Worm (Caenorhabditis elegans) whole organism, young adult: Measurements from ENCODE around the gene ZK686.6.

Source experiments
- B0019.2 ChIP-seq: fragments of 200-800 bp; sonication (Bioruptor generic); conservative IDR thresholded peaks from 2 replicates; pipeline ENCODE4 v1.3.6; 2022; ENCODE audit warnings: missing genetic modification reagents, missing genetic modification characterization, missing compliant biosample characterization
- B0261.1 ChIP-seq: sonication (generic microtip); optimal IDR thresholded peaks from 2 replicates; lab custom pipeline; 2016; ENCODE audit warnings: mild to moderate bottlenecking, missing genetic modification characterization, moderate library complexity, missing compliant biosample characterization
- D2030.7 ChIP-seq: fragments of 200-800 bp; sonication (Bioruptor generic); IDR thresholded peaks from 2 replicates; pipeline ENCODE4 v1.3.6; 2022; ENCODE audit warnings: missing genetic modification reagents, missing genetic modification characterization, missing compliant biosample characterization
- F23B12.7 ChIP-seq: sonication (generic microtip); optimal IDR thresholded peaks from 2 replicates; lab custom pipeline; 2017; ENCODE audit warnings: missing genetic modification characterization, mild to moderate bottlenecking, missing compliant biosample characterization, antibody characterized with exemption, moderate library complexity; ENCODE audit not compliant: insufficient read depth
- F37B4.10 ChIP-seq: fragments of 200-800 bp; sonication (Bioruptor generic); IDR thresholded peaks from 2 replicates; pipeline ENCODE4 v1.3.6; 2022; ENCODE audit warnings: missing genetic modification characterization, missing compliant biosample characterization
- F49E8.2 ChIP-seq: sonication (generic microtip); optimal IDR thresholded peaks from 3 replicates; lab custom pipeline; 2017; ENCODE audit warnings: missing genetic modification characterization, mild to moderate bottlenecking, missing compliant biosample characterization, antibody characterized with exemption, moderate library complexity; ENCODE audit not compliant: insufficient read depth
- F57A8.1 ChIP-seq: fragments of 200-800 bp; sonication (Bioruptor generic); optimal IDR thresholded peaks from 2 replicates; lab custom pipeline; 2018; ENCODE audit warnings: mild to moderate bottlenecking, missing genetic modification characterization, moderate library complexity, missing compliant biosample characterization
- K12H6.12 ChIP-seq: fragments of 200-800 bp; sonication (Bioruptor generic); optimal IDR thresholded peaks from 2 replicates; lab custom pipeline; 2018; ENCODE audit warnings: mild to moderate bottlenecking, missing genetic modification characterization, missing compliant biosample characterization
- T26A5.8 ChIP-seq: sonication (generic microtip); optimal IDR thresholded peaks from 2 replicates; lab custom pipeline; 2016; ENCODE audit warnings: missing genetic modification characterization, missing compliant biosample characterization
- Y53F4B.3 ChIP-seq: fragments of 200-800 bp; sonication (Bioruptor generic); IDR thresholded peaks from 2 replicates; pipeline ENCODE4 v1.3.6; 2022; ENCODE audit warnings: missing genetic modification reagents, missing genetic modification characterization, missing compliant biosample characterization
- Y79H2A.3 ChIP-seq: fragments of 200-800 bp; sonication (Bioruptor generic); conservative IDR thresholded peaks from 2 replicates; pipeline ENCODE4 v1.3.6; 2022; ENCODE audit warnings: missing genetic modification reagents, missing genetic modification characterization, missing compliant biosample characterization
- ZK185.1 ChIP-seq: sonication (generic microtip); optimal IDR thresholded peaks from 2 replicates; lab custom pipeline; 2016; ENCODE audit warnings: mild to moderate bottlenecking, missing genetic modification characterization, missing compliant biosample characterization; ENCODE audit not compliant: poor library complexity, severe bottlenecking
- akir-1 ChIP-seq: fragments of 200-800 bp; sonication (Bioruptor generic); optimal IDR thresholded peaks from 2 replicates; lab custom pipeline; 2018; ENCODE audit warnings: mild to moderate bottlenecking, missing genetic modification characterization, moderate library complexity, missing compliant biosample characterization
- aptf-2 ChIP-seq: fragments of 200-800 bp; sonication (Bioruptor generic); conservative IDR thresholded peaks from 2 replicates; pipeline ENCODE4 v1.3.6; 2022; ENCODE audit warnings: missing genetic modification reagents, missing genetic modification characterization, missing compliant biosample characterization
- athp-1 ChIP-seq: sonication (generic microtip); optimal IDR thresholded peaks from 2 replicates; lab custom pipeline; 2017; ENCODE audit warnings: mild to moderate bottlenecking, missing genetic modification characterization, missing compliant biosample characterization
- attf-3 ChIP-seq: fragments of 200-800 bp; sonication (Bioruptor generic); conservative IDR thresholded peaks from 2 replicates; pipeline ENCODE4 v1.3.6; 2022; ENCODE audit warnings: missing genetic modification reagents, missing genetic modification characterization, missing compliant biosample characterization
- bed-1 ChIP-seq: fragments of 200-800 bp; sonication (Bioruptor generic); IDR thresholded peaks from 2 replicates; pipeline ENCODE4 v1.3.6; 2022; ENCODE audit warnings: missing genetic modification reagents, missing genetic modification characterization, missing compliant biosample characterization
- ccch-3 ChIP-seq: fragments of 200-800 bp; sonication (Bioruptor generic); optimal IDR thresholded peaks from 2 replicates; lab custom pipeline; 2018; ENCODE audit warnings: mild to moderate bottlenecking, missing genetic modification characterization, missing compliant biosample characterization
- ceh-79 ChIP-seq: sonication (generic microtip); optimal IDR thresholded peaks from 2 replicates; lab custom pipeline; 2017; ENCODE audit warnings: mild to moderate bottlenecking, missing genetic modification characterization, missing compliant biosample characterization
- dox-1 ChIP-seq: fragments of 200-800 bp; sonication (Bioruptor generic); IDR thresholded peaks from 2 replicates; pipeline ENCODE4 v1.3.6; 2022; ENCODE audit warnings: missing genetic modification reagents, missing genetic modification characterization, missing compliant biosample characterization
- ets-4 ChIP-seq: fragments of 200-800 bp; sonication (Bioruptor generic); optimal IDR thresholded peaks from 2 replicates; lab custom pipeline; 2018; ENCODE audit warnings: mild to moderate bottlenecking, missing genetic modification characterization, missing compliant biosample characterization
- fkh-3 ChIP-seq: sonication (generic microtip); optimal IDR thresholded peaks from 2 replicates; lab custom pipeline; 2016; ENCODE audit warnings: mild to moderate bottlenecking, missing genetic modification characterization, missing compliant biosample characterization
- him-1 ChIP-seq: sonication (generic microtip); optimal IDR thresholded peaks from 2 replicates; lab custom pipeline; 2016; ENCODE audit warnings: missing genotype, missing genetic modification reagents, missing genetic modification characterization, missing compliant biosample characterization
- hlh-26 ChIP-seq: fragments of 200-800 bp; sonication (Bioruptor generic); conservative IDR thresholded peaks from 2 replicates; pipeline ENCODE4 v1.3.6; 2022; ENCODE audit warnings: missing genetic modification reagents, missing genetic modification characterization, missing compliant biosample characterization
- hsf-1 ChIP-seq: fragments of 200-800 bp; sonication (Bioruptor generic); IDR thresholded peaks from 2 replicates; pipeline ENCODE4 v1.3.6; 2022; ENCODE audit warnings: missing genetic modification reagents, missing genetic modification characterization, missing compliant biosample characterization
- lin-26 ChIP-seq: fragments of 200-800 bp; sonication (Bioruptor generic); IDR thresholded peaks from 2 replicates; pipeline ENCODE4 v1.3.6; 2022; ENCODE audit warnings: missing genetic modification reagents, missing genetic modification characterization, missing compliant biosample characterization
- lin-40 ChIP-seq: sonication (generic microtip); optimal IDR thresholded peaks from 2 replicates; lab custom pipeline; 2016; ENCODE audit warnings: missing genetic modification characterization, mild to moderate bottlenecking, missing compliant biosample characterization, missing genotype, missing genetic modification reagents
- lin-54 ChIP-seq: fragments of 200-800 bp; sonication (Bioruptor generic); optimal IDR thresholded peaks from 2 replicates; lab custom pipeline; 2018; ENCODE audit warnings: mild to moderate bottlenecking, missing genetic modification characterization, missing compliant biosample characterization
- madf-3 ChIP-seq: fragments of 200-800 bp; sonication (Bioruptor generic); IDR thresholded peaks from 2 replicates; pipeline ENCODE4 v1.3.6; 2022; ENCODE audit warnings: missing genetic modification reagents, missing genetic modification characterization, missing compliant biosample characterization
- nhr-120 ChIP-seq: fragments of 200-800 bp; sonication (Bioruptor generic); IDR thresholded peaks from 2 replicates; pipeline ENCODE4 v1.3.6; 2022; ENCODE audit warnings: missing genetic modification characterization, missing compliant biosample characterization
- sea-2 ChIP-seq: fragments of 200-800 bp; sonication (Bioruptor generic); IDR thresholded peaks from 2 replicates; pipeline ENCODE4 v1.3.6; 2022; ENCODE audit warnings: missing genetic modification characterization, missing compliant biosample characterization
- snpc-1.1 ChIP-seq: sonication (generic microtip); optimal IDR thresholded peaks from 2 replicates; lab custom pipeline; 2017; ENCODE audit warnings: missing genetic modification characterization, mild to moderate bottlenecking, missing compliant biosample characterization, antibody characterized with exemption, moderate library complexity, missing genotype, missing genetic modification reagents; ENCODE audit not compliant: insufficient read depth
- sptf-2 ChIP-seq: fragments of 200-800 bp; sonication (Bioruptor generic); optimal IDR thresholded peaks from 2 replicates; lab custom pipeline; 2018; ENCODE audit warnings: mild to moderate bottlenecking, missing genetic modification characterization, missing compliant biosample characterization
- unc-130 ChIP-seq: sonication (generic microtip); optimal IDR thresholded peaks from 2 replicates; lab custom pipeline; 2016; ENCODE audit warnings: missing genetic modification reagents, missing genetic modification characterization, missing compliant biosample characterization
- unc-62 ChIP-seq: fragments of 150-350 bp; optimal IDR thresholded peaks from 2 replicates; lab custom pipeline; 2014; ENCODE audit warnings: missing biosample characterization, missing genetic modification reagents, missing genetic modification characterization
- zim-3 ChIP-seq: sonication (generic microtip); optimal IDR thresholded peaks from 2 replicates; lab custom pipeline; 2017; ENCODE audit warnings: mild to moderate bottlenecking, missing genetic modification characterization, moderate library complexity, missing compliant biosample characterization
- ztf-18 ChIP-seq: sonication (generic microtip); optimal IDR thresholded peaks from 2 replicates; lab custom pipeline; 2016; ENCODE audit warnings: missing genotype, mild to moderate bottlenecking, missing genetic modification characterization, missing compliant biosample characterization
- ztf-22 ChIP-seq: fragments of 200-800 bp; sonication (Bioruptor generic); optimal IDR thresholded peaks from 2 replicates; lab custom pipeline; 2018; ENCODE audit warnings: mild to moderate bottlenecking, missing genetic modification characterization, moderate library complexity, missing compliant biosample characterization
- ztf-6 ChIP-seq: fragments of 200-800 bp; sonication (Bioruptor generic); IDR thresholded peaks from 2 replicates; pipeline ENCODE4 v1.3.6; 2022; ENCODE audit warnings: missing genetic modification reagents, missing genetic modification characterization, missing compliant biosample characterization

Gene ZK686.6

ce11 chrIII:7792209-7792608, 19.4 kb upstream of the ZK686.6 start:
- TF ChIP-seq Y53F4B.3 (GFP tag; lab: Robert Waterston, UW) (no peak), zim-3 (tag; lab: Kevin White, UChicago) (no peak), ztf-22 (GFP tag; lab: Kevin White, UChicago) (no peak), dox-1 (no peak), T26A5.8 (tag; lab: Kevin White, UChicago) (no peak), sea-2 (GFP tag; lab: Robert Waterston, UW) (no peak), fkh-3 (tag; lab: Kevin White, UChicago) (no peak), hlh-26 (GFP tag; lab: Robert Waterston, UW) (no peak), aptf-2 (GFP tag; lab: Robert Waterston, UW) (no peak), attf-3 (no peak), ccch-3 (GFP tag; lab: Kevin White, UChicago) (no peak), unc-130 (GFP tag; lab: Kevin White, UChicago) (no peak)
- TF ChIP-seq, all 124 proteins: peak for 0

- TF ChIP-seq madf-3 (GFP tag; lab: Robert Waterston, UW) (no peak), bed-1 (no peak), ZK185.1 (no peak), F57A8.1 (GFP tag; lab: Kevin White, UChicago) (no peak)
Measured at ce11 chrIII:7790522-7790921, 17.7 kb upstream of the ZK686.6 start.

- TF ChIP-seq hsf-1 (GFP tag; lab: Robert Waterston, UW) (no peak), lin-54 (no peak), F49E8.2 (no peak), K12H6.12 (tag; lab: Kevin White, UChicago) (no peak), dox-1 (no peak), lin-26 (GFP tag; lab: Robert Waterston, UW) (no peak), athp-1 (tag; lab: Kevin White, UChicago) (no peak), F23B12.7 (tag; lab: Kevin White, UChicago) (no peak), ztf-18 (no peak), ceh-79 (tag; lab: Kevin White, UChicago) (no peak), nhr-120 (no peak), akir-1 (no peak), D2030.7 (GFP tag; lab: Robert Waterston, UW) (no peak), ztf-6 (GFP tag; lab: Robert Waterston, UW) (no peak)
Measured at ce11 chrIII:7788410-7788809, 15.6 kb upstream of the ZK686.6 start.

ce11 chrIII:7784201-7784600, 11.4 kb upstream of the ZK686.6 start:
- TF ChIP-seq lin-40 (tag; lab: Kevin White, UChicago) (no peak), attf-3 (no peak), him-1 (tag; lab: Kevin White, UChicago) (no peak), sptf-2 (GFP tag; lab: Kevin White, UChicago) (no peak)
- TF ChIP-seq, all 124 proteins: peak for 0

- TF ChIP-seq B0261.1 (tag; lab: Kevin White, UChicago) (no peak), ztf-22 (GFP tag; lab: Kevin White, UChicago) (no peak), attf-3 (no peak), unc-62 (no peak), hsf-1 (GFP tag; lab: Robert Waterston, UW) (no peak), ets-4 (GFP tag; lab: Kevin White, UChicago) (no peak), snpc-1.1 (tag; lab: Kevin White, UChicago) (no peak), F37B4.10 (no peak), B0019.2 (GFP tag; lab: Robert Waterston, UW) (no peak), Y79H2A.3 (GFP tag; lab: Robert Waterston, UW) (no peak)
Measured at ce11 chrIII:7783354-7783753, 10.6 kb upstream of the ZK686.6 start, which contains the start of gene mab-5. TSS of gene mab-5 (minus strand) at chrIII:7783454.
